Worm (Caenorhabditis elegans): ENCODE results near the gene K04C2.5.

The K04C2.5 gene

DNA sequence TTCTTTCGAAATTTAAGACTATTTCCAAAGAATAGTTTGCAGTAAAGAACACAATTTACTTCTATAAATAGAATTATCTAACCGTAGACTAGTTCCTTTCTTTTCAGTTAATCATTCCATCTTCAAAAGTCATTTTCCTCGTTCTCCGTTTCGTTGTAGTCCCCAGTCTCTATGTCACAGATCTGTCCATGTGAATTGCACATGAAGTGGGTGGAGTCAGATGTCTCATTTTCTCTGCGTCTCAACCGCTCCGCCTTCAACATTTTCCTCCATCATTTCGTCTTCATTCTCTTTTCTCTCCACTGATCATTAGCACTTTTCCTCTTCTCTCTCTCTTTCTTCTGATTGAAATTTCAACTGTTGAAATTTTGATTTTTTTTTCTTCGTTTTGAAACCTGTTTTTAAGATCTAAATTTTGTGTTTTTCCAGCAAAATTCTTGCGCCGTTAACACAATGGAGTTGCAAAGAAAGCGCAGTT is 6.2 kb upstream of the K04C2.5 start, which contains the start of gene T07E3.4 (continued):
- TF ChIP-seq ztf-7 (tag; optimal IDR thresholded peaks at IDR 0.05): peak; percentile 48
- TF ChIP-seq aly-2 (tag; optimal IDR thresholded peaks at IDR 0.05): no peak
- TF ChIP-seq rbr-2 (tag; optimal IDR thresholded peaks at IDR 0.05): peak; percentile 54
- TF ChIP-seq dpl-1 (GFP tag; optimal IDR thresholded peaks at IDR 0.05): peak; percentile 48
- peak; percentile 93 for TF ChIP-seq hlh-11 (tag; optimal IDR thresholded peaks at IDR 0.05)
- no peak for TF ChIP-seq nhr-25 (tag; optimal IDR thresholded peaks at IDR 0.05; ENCODE audit: borderline replicate concordance, insufficient read depth)
- TF ChIP-seq cey-2 (tag; optimal IDR thresholded peaks at IDR 0.05; ENCODE audit: borderline replicate concordance, insufficient read depth): peak; percentile 19
- peak; percentile 9 for TF ChIP-seq gei-8 (GFP tag; optimal IDR thresholded peaks at IDR 0.05)

DNA sequence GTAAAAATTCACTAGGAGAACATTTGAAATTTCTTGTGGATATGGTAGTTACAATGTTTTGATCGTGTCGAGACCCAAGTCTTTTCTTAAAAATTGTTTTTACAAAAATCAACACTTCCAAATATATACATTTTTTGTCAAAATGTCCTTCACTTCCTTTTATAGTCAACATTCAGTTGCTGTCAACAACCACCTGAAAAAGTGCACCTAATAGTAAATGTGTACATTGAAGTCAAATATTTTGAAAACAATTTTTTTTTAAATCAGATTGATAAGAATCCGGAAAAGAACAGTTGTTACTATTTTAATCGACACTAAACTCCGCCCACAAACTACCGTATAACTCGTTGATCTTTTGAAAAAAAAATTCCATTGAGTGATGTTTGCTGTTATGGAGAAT is 4.2 kb upstream of the K04C2.5 start:
- TF ChIP-seq aha-1 (tag) (peak; percentile 55), zip-11 (GFP tag; IDR thresholded peaks at IDR 0.05) (no peak), daf-16 (GFP tag; optimal IDR thresholded peaks at IDR 0.05) (no peak), daf-16 (tag; optimal IDR thresholded peaks at IDR 0.05) (peak; percentile 93)

ce11 chrIII:6895166-6895565 is 3.7 kb upstream of the K04C2.5 start:
- TF ChIP-seq hlh-30 (tag; optimal IDR thresholded peaks at IDR 0.05; ENCODE audit: insufficient read depth): peak; percentile 75
- no peak for TF ChIP-seq Y5F2A.4 (GFP tag; optimal IDR thresholded peaks at IDR 0.05)
- TF ChIP-seq lir-3 (tag; optimal IDR thresholded peaks at IDR 0.05): no peak
- peak; percentile 17 for TF ChIP-seq nhr-76 (tag; optimal IDR thresholded peaks at IDR 0.05)
- peak; percentile 69; the same call in 1 of the 2 replicates for TF ChIP-seq tra-1 (GFP tag; IDR thresholded peaks at IDR 0.05)
- TF ChIP-seq lin-1 (GFP tag; IDR thresholded peaks at IDR 0.05): peak; percentile 67
- TF ChIP-seq ces-1 (GFP tag; optimal IDR thresholded peaks at IDR 0.05): no peak
- no peak for TF ChIP-seq ZK337.2 (GFP tag; IDR thresholded peaks at IDR 0.05)
- TF ChIP-seq dve-1 (tag; optimal IDR thresholded peaks at IDR 0.05; ENCODE audit: insufficient read depth): peak; percentile 94
- TF ChIP-seq nhr-48 (tag; optimal IDR thresholded peaks at IDR 0.05): peak; percentile 83
- peak; percentile 37 for TF ChIP-seq lin-13 (GFP tag; optimal IDR thresholded peaks at IDR 0.05)
- TF ChIP-seq ama-1 (optimal IDR thresholded peaks at IDR 0.05): peak; percentile 27
- TF ChIP-seq daf-16 (GFP tag; optimal IDR thresholded peaks at IDR 0.05): peak; percentile 64 to 70
- peak; percentile 76 for TF ChIP-seq daf-16 (tag; optimal IDR thresholded peaks at IDR 0.05)
- TF ChIP-seq nhr-10 (tag; optimal IDR thresholded peaks at IDR 0.05): peak; percentile 74
- peak; percentile 98 for TF ChIP-seq dmd-6 (GFP tag; IDR thresholded peaks at IDR 0.05)
- peak; percentile 45 for TF ChIP-seq nhr-77 (tag; optimal IDR thresholded peaks at IDR 0.05)
- TF ChIP-seq lin-38 (GFP tag; IDR thresholded peaks at IDR 0.05): peak; percentile 49
- peak in 1 of 2 experiments; percentile 99 for TF ChIP-seq unc-62 (GFP tag; optimal IDR thresholded peaks at IDR 0.05 in 1 of 2)
- no peak for TF ChIP-seq unc-62 (tag; optimal IDR thresholded peaks at IDR 0.05)
- TF ChIP-seq daf-12 (tag; optimal IDR thresholded peaks at IDR 0.05): no peak
- peak; percentile 66 for TF ChIP-seq T26A8.4 (GFP tag; IDR thresholded peaks at IDR 0.05)
- no peak for TF ChIP-seq lin-39 (tag; optimal IDR thresholded peaks at IDR 0.05)
- peak; percentile 76 for TF ChIP-seq T20F7.1 (GFP tag; optimal IDR thresholded peaks at IDR 0.05)
- TF ChIP-seq dmd-9 (GFP tag; IDR thresholded peaks at IDR 0.05): no peak
- peak; percentile 38; the same call in 1 of the 2 replicates for TF ChIP-seq hmg-1.1 (GFP tag; IDR thresholded peaks at IDR 0.05)
- 0 out of 2 replicates have a peak, but pooled peaks have one; percentile 51 for TF ChIP-seq zfp-3 (GFP tag; conservative IDR thresholded peaks at IDR 0.05)
- TF ChIP-seq nhr-25 (tag; optimal IDR thresholded peaks at IDR 0.05; ENCODE audit: borderline replicate concordance, insufficient read depth): no peak
- TF ChIP-seq Y105C5A.15 (GFP tag; IDR thresholded peaks at IDR 0.05): no peak
- peak; percentile 63 for TF ChIP-seq nhr-102 (tag; optimal IDR thresholded peaks at IDR 0.05)
- TF ChIP-seq nhr-41 (GFP tag; IDR thresholded peaks at IDR 0.05): no peak
- TF ChIP-seq cey-2 (tag; optimal IDR thresholded peaks at IDR 0.05; ENCODE audit: borderline replicate concordance, insufficient read depth): peak; percentile 61
- peak; percentile 65 for TF ChIP-seq mep-1 (tag; optimal IDR thresholded peaks at IDR 0.05)
- no peak for TF ChIP-seq mdt-29 (GFP tag; IDR thresholded peaks at IDR 0.05)
- no peak for TF ChIP-seq zfp-2 (tag; optimal IDR thresholded peaks at IDR 0.05)
- no peak for TF ChIP-seq snpc-4 (tag; optimal IDR thresholded peaks at IDR 0.05)
- no peak for TF ChIP-seq unc-130 (GFP tag; optimal IDR thresholded peaks at IDR 0.05)
- no peak for TF ChIP-seq tag-97 (GFP tag; IDR thresholded peaks at IDR 0.05)
- no peak for TF ChIP-seq D1046.2 (GFP tag; IDR thresholded peaks at IDR 0.05)

Data from whole organism, L4 larva.